Worm (Caenorhabditis elegans) whole organism, L3 larva: ENCODE measurements around the gene fbxa-171.
"Not testable (repeated sequence)": the region's sequence is repeated elsewhere in the genome, so short reads cannot be mapped to it uniquely, and the experiment has no call there.

Experiments
- aly-2 ChIP-seq: fragments of 150-350 bp; optimal IDR thresholded peaks from 2 replicates; lab custom pipeline; 2014; ENCODE audit warnings: missing biosample characterization, missing genetic modification characterization
- ama-1 ChIP-seq: fragments of 150-350 bp; optimal IDR thresholded peaks from 2 replicates; lab custom pipeline; 2018
- egl-27 ChIP-seq: sonication (generic microtip); optimal IDR thresholded peaks from 4 replicates; lab custom pipeline; 2017; ENCODE audit warnings: missing biosample characterization, missing genetic modification reagents, missing genetic modification characterization
- elt-3 ChIP-seq, 3 experiments: fragments of 150-350 bp in 1 of 3; sonication (generic microtip) in 2 of 3; optimal IDR thresholded peaks; 2 replicates in 2 of 3; 4 replicates in 1 of 3; lab custom pipeline; 2014 to 2017; ENCODE audit warnings: missing biosample characterization in 3 of 3, missing genetic modification characterization in 3 of 3
- ztf-11 ChIP-seq: fragments of 150-350 bp; optimal IDR thresholded peaks from 2 replicates; lab custom pipeline; 2014; ENCODE audit warnings: missing biosample characterization, missing genetic modification characterization

DNA sequence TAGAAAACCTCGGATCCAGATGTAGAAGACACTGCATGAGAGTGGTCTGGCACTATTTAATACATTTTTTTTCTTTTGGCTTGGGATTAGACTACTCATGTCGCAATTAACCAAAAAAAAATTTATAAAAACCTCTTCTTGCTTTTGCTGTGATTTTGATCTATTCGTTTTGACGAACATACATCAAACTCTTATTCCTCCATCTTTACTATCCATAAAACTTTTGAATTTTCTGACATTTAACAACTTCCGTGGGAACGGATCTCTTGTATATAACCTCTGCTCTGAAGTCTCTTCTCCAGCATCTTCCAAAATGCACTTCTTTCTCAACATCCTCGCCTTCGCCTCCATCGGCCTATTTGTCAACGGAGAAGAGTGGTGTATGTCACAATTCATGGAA, 40.2 kb upstream of the fbxa-171 start, which contains the start of gene Y6G8.16:
- not testable (repeated sequence) for TF ChIP-seq ama-1; elt-3 (tag; optimal IDR thresholded peaks at IDR 0.05; lab: Kevin White, UChicago); egl-27; aly-2 (tag; lab: Kevin White, UChicago); ztf-11 (tag; lab: Kevin White, UChicago)
